Fruit fly (Drosophila melanogaster) whole organism: Measurements from ENCODE around the gene CG14982.

Source experiments
- Dll ChIP-seq: fragments of >200 bp; optimal IDR thresholded peaks from 2 replicates; lab custom pipeline; 2017
- EcR ChIP-seq, 2 experiments: fragments of >200 bp; optimal IDR thresholded peaks; 2 replicates each; lab custom pipeline; 2017; ENCODE audit warnings: missing biosample characterization in 2 of 2, missing genetic modification characterization in 2 of 2, missing genetic modification reagents in 2 of 2
- pan ChIP-seq: fragments of >200 bp; optimal IDR thresholded peaks from 2 replicates; lab custom pipeline; 2017

- TF ChIP-seq EcR (GFP tag; optimal IDR thresholded peaks at IDR 0.05; lab: Kevin White, UChicago) (no peak), pan (lab: Kevin White, UChicago) (no peak), Dll (lab: Kevin White, UChicago) (no peak)
These were observed 6.8 kb upstream of the CG14982 start, which contains the start of gene Eip63F-1 for dm6 chr3L:3935567-3936207.
